Worm (Caenorhabditis elegans) whole organism, L4 larva: ENCODE measurements around the gene F57F5.3.

Experiments used
- F37D6.2 ChIP-seq: sonication (generic microtip); optimal IDR thresholded peaks from 2 replicates; lab custom pipeline; 2016; ENCODE audit warnings: mild to moderate bottlenecking, missing genetic modification characterization, missing compliant biosample characterization
- F44E2.7 ChIP-seq: fragments of 200-800 bp; sonication (Bioruptor generic); IDR thresholded peaks from 2 replicates; pipeline ENCODE4 v2.1.2; 2022; ENCODE audit warnings: missing genetic modification characterization, missing compliant biosample characterization
- F49E8.2 ChIP-seq: sonication (generic microtip); optimal IDR thresholded peaks from 2 replicates; lab custom pipeline; 2016; ENCODE audit warnings: missing compliant biosample characterization, mild to moderate bottlenecking, missing genetic modification characterization, borderline replicate concordance
- T20F7.1 ChIP-seq: fragments of 200-800 bp; sonication (Bioruptor generic); optimal IDR thresholded peaks from 2 replicates; lab custom pipeline; 2018; ENCODE audit warnings: mild to moderate bottlenecking, missing genetic modification characterization, missing compliant biosample characterization
- Y105C5A.15 ChIP-seq: fragments of 200-800 bp; sonication (Bioruptor generic); IDR thresholded peaks from 2 replicates; pipeline ENCODE4 v1.3.6; 2022; ENCODE audit warnings: missing genetic modification characterization, missing compliant biosample characterization
- ZK546.5 ChIP-seq, 2 experiments: sonication (generic microtip); optimal IDR thresholded peaks; 2 replicates each; lab custom pipeline; 2017; ENCODE audit warnings: missing biosample characterization in 2 of 2, missing genetic modification characterization in 2 of 2
- ceh-20 ChIP-seq: fragments of 200-800 bp; sonication (Bioruptor generic); IDR thresholded peaks from 2 replicates; pipeline ENCODE4 v1.3.6; 2022; ENCODE audit warnings: missing genetic modification reagents, missing genetic modification characterization, missing compliant biosample characterization
- ceh-28 ChIP-seq: fragments of 150-350 bp; optimal IDR thresholded peaks from 2 replicates; lab custom pipeline; 2014; ENCODE audit warnings: missing biosample characterization, missing genetic modification reagents, missing genetic modification characterization
- ceh-32 ChIP-seq: sonication (generic microtip); optimal IDR thresholded peaks from 2 replicates; lab custom pipeline; 2016; ENCODE audit warnings: mild to moderate bottlenecking, missing genetic modification characterization, missing compliant biosample characterization; ENCODE audit not compliant: poor library complexity
- ceh-82 ChIP-seq: sonication (generic microtip); optimal IDR thresholded peaks from 2 replicates; lab custom pipeline; 2017; ENCODE audit warnings: missing biosample characterization, missing genetic modification characterization
- ces-1 ChIP-seq: fragments of 150-350 bp; sonication (generic microtip); optimal IDR thresholded peaks from 4 replicates; lab custom pipeline; 2014; ENCODE audit warnings: missing biosample characterization, missing genetic modification reagents, missing genetic modification characterization
- cey-2 ChIP-seq: sonication (generic microtip); optimal IDR thresholded peaks from 3 replicates; lab custom pipeline; 2017; ENCODE audit warnings: missing genetic modification characterization, mild to moderate bottlenecking, missing compliant biosample characterization, antibody characterized with exemption, borderline replicate concordance; ENCODE audit not compliant: insufficient read depth
- ctbp-1 ChIP-seq: fragments of 200-800 bp; sonication (Bioruptor generic); IDR thresholded peaks from 2 replicates; pipeline ENCODE4 v1.3.6; 2022; ENCODE audit warnings: missing genetic modification reagents, missing genetic modification characterization, missing compliant biosample characterization
- daf-8 ChIP-seq: fragments of 200-800 bp; sonication (Bioruptor generic); IDR thresholded peaks from 2 replicates; pipeline ENCODE4 v1.3.6; 2022; ENCODE audit warnings: missing genetic modification characterization, missing compliant biosample characterization
- dmd-8 ChIP-seq: fragments of 200-800 bp; sonication (Bioruptor generic); IDR thresholded peaks from 2 replicates; pipeline ENCODE4 v1.3.6; 2022; ENCODE audit warnings: missing genetic modification characterization, missing compliant biosample characterization
- dmd-9 ChIP-seq: fragments of 200-800 bp; sonication (Bioruptor generic); IDR thresholded peaks from 2 replicates; pipeline ENCODE4 v1.3.6; 2022; ENCODE audit warnings: missing genetic modification reagents, missing genetic modification characterization, missing compliant biosample characterization
- dpl-1 ChIP-seq: fragments of 150-350 bp; optimal IDR thresholded peaks from 2 replicates; lab custom pipeline; 2014; ENCODE audit warnings: missing biosample characterization, missing genetic modification reagents, missing genetic modification characterization
- dve-1 ChIP-seq: sonication (generic microtip); optimal IDR thresholded peaks from 2 replicates; lab custom pipeline; 2017; ENCODE audit warnings: antibody characterized with exemption, mild to moderate bottlenecking, missing genetic modification characterization, missing compliant biosample characterization; ENCODE audit not compliant: insufficient read depth
- egl-43 ChIP-seq: fragments of 200-800 bp; sonication (Bioruptor generic); IDR thresholded peaks from 2 replicates; pipeline ENCODE4 v1.3.6; 2022; ENCODE audit warnings: missing genetic modification reagents, missing genetic modification characterization, missing compliant biosample characterization
- fkh-10 ChIP-seq: fragments of 150-350 bp; optimal IDR thresholded peaks from 2 replicates; lab custom pipeline; 2014; ENCODE audit warnings: missing biosample characterization, missing genetic modification reagents, missing genetic modification characterization
- gei-8 ChIP-seq: fragments of 200-800 bp; sonication (Bioruptor generic); optimal IDR thresholded peaks from 2 replicates; lab custom pipeline; 2018; ENCODE audit warnings: mild to moderate bottlenecking, missing genetic modification characterization, missing compliant biosample characterization
- hlh-11 ChIP-seq: fragments of 200-800 bp; sonication (Bioruptor generic); optimal IDR thresholded peaks from 2 replicates; lab custom pipeline; 2018; ENCODE audit warnings: mild to moderate bottlenecking, missing genetic modification characterization, missing compliant biosample characterization
- hlh-30 ChIP-seq: sonication (generic microtip); optimal IDR thresholded peaks from 2 replicates; lab custom pipeline; 2017; ENCODE audit warnings: antibody characterized with exemption, mild to moderate bottlenecking, missing genetic modification characterization, missing compliant biosample characterization; ENCODE audit not compliant: insufficient read depth
- jun-1 ChIP-seq: fragments of 150-350 bp; optimal IDR thresholded peaks from 2 replicates; lab custom pipeline; 2014; ENCODE audit warnings: missing biosample characterization, missing genetic modification reagents, missing genetic modification characterization
- lin-13 ChIP-seq: fragments of 150-350 bp; optimal IDR thresholded peaks from 2 replicates; lab custom pipeline; 2014; ENCODE audit warnings: missing biosample characterization, missing genetic modification reagents, missing genetic modification characterization
- lin-15B ChIP-seq: fragments of 150-350 bp; sonication (generic microtip); optimal IDR thresholded peaks from 3 replicates; lab custom pipeline; 2014; ENCODE audit warnings: missing biosample characterization, missing genetic modification characterization
- lin-29 ChIP-seq: fragments of 200-800 bp; sonication (Bioruptor generic); IDR thresholded peaks from 2 replicates; pipeline ENCODE4 v1.3.6; 2022; ENCODE audit warnings: missing genetic modification reagents, missing genetic modification characterization, missing compliant biosample characterization
- lin-38 ChIP-seq: fragments of 200-800 bp; sonication (Bioruptor generic); IDR thresholded peaks from 2 replicates; pipeline ENCODE4 v1.3.6; 2022; ENCODE audit warnings: missing genetic modification reagents, missing genetic modification characterization, missing compliant biosample characterization
- lir-3 ChIP-seq: sonication (generic microtip); optimal IDR thresholded peaks from 2 replicates; lab custom pipeline; 2016; ENCODE audit warnings: mild to moderate bottlenecking, missing genetic modification characterization, missing compliant biosample characterization
- lsy-2 ChIP-seq, 2 experiments: fragments of 150-350 bp in 1 of 2; sonication (generic microtip) in 1 of 2; optimal IDR thresholded peaks; 2 replicates each; lab custom pipeline; 2014 to 2017; ENCODE audit warnings: missing biosample characterization in 2 of 2, missing genetic modification characterization in 2 of 2
- nhr-10 ChIP-seq: fragments of 150-350 bp; optimal IDR thresholded peaks from 2 replicates; lab custom pipeline; 2014; ENCODE audit warnings: missing biosample characterization, missing genetic modification characterization
- nhr-11 ChIP-seq: fragments of 150-350 bp; optimal IDR thresholded peaks from 2 replicates; lab custom pipeline; 2014; ENCODE audit warnings: missing biosample characterization, missing genetic modification characterization
- nhr-25 ChIP-seq: sonication (generic microtip); optimal IDR thresholded peaks from 2 replicates; lab custom pipeline; 2017; ENCODE audit warnings: missing genetic modification characterization, mild to moderate bottlenecking, missing compliant biosample characterization, antibody characterized with exemption, moderate library complexity, borderline replicate concordance; ENCODE audit not compliant: insufficient read depth
- nhr-6 ChIP-seq: fragments of 150-350 bp; optimal IDR thresholded peaks from 2 replicates; lab custom pipeline; 2014; ENCODE audit warnings: missing biosample characterization, missing genetic modification characterization
- nhr-77 ChIP-seq: fragments of 150-350 bp; optimal IDR thresholded peaks from 2 replicates; lab custom pipeline; 2014; ENCODE audit warnings: missing biosample characterization, missing genetic modification characterization
- pha-4 ChIP-seq, 2 experiments: fragments of 150-350 bp in 1 of 2; fragments of 200-800 bp in 1 of 2; sonication (Bioruptor generic) in 1 of 2; IDR thresholded peaks in 1 of 2; optimal IDR thresholded peaks in 1 of 2; 2 replicates each; pipeline versions ENCODE4 v1.3.6 to Lab custom; 2014 to 2022; ENCODE audit warnings: missing genetic modification characterization in 2 of 2, missing genetic modification reagents in 2 of 2, missing biosample characterization in 1 of 2, missing compliant biosample characterization in 1 of 2
- rbr-2 ChIP-seq: sonication (generic microtip); optimal IDR thresholded peaks from 2 replicates; lab custom pipeline; 2016; ENCODE audit warnings: missing genotype, missing genetic modification characterization, missing compliant biosample characterization
- saeg-2 ChIP-seq: fragments of 200-800 bp; sonication (Bioruptor generic); IDR thresholded peaks from 2 replicates; pipeline ENCODE4 v1.3.6; 2022; ENCODE audit warnings: missing genetic modification reagents, missing genetic modification characterization, missing compliant biosample characterization
- sdz-12 ChIP-seq: fragments of 200-800 bp; sonication (Bioruptor generic); optimal IDR thresholded peaks from 2 replicates; lab custom pipeline; 2018; ENCODE audit warnings: mild to moderate bottlenecking, missing genetic modification characterization, missing compliant biosample characterization
- set-16 ChIP-seq: fragments of 200-800 bp; sonication (Bioruptor generic); IDR thresholded peaks from 2 replicates; pipeline ENCODE4 v1.3.6; 2022; ENCODE audit warnings: missing genetic modification reagents, missing genetic modification characterization, missing compliant biosample characterization
- spr-3 ChIP-seq: fragments of 200-800 bp; sonication (Bioruptor generic); optimal IDR thresholded peaks from 2 replicates; lab custom pipeline; 2018; ENCODE audit warnings: mild to moderate bottlenecking, missing genetic modification characterization, missing compliant biosample characterization
- unc-39 ChIP-seq: sonication (generic microtip); optimal IDR thresholded peaks from 2 replicates; lab custom pipeline; 2017; ENCODE audit warnings: missing biosample characterization, missing genetic modification characterization
- vab-7 ChIP-seq: fragments of 200-800 bp; sonication (Bioruptor generic); IDR thresholded peaks from 2 replicates; pipeline ENCODE4 v1.3.6; 2022; ENCODE audit warnings: missing genetic modification reagents, missing genetic modification characterization, missing compliant biosample characterization
- zag-1 ChIP-seq: fragments of 150-350 bp; optimal IDR thresholded peaks from 2 replicates; lab custom pipeline; 2014; ENCODE audit warnings: missing biosample characterization, missing genetic modification characterization
- zfp-2 ChIP-seq: sonication (generic microtip); optimal IDR thresholded peaks from 2 replicates; lab custom pipeline; 2016; ENCODE audit warnings: mild to moderate bottlenecking, missing genetic modification characterization, missing compliant biosample characterization
- ztf-11 ChIP-seq: fragments of 150-350 bp; optimal IDR thresholded peaks from 2 replicates; lab custom pipeline; 2014; ENCODE audit warnings: missing biosample characterization, missing genetic modification characterization

F57F5.3 gene

ce11 chrV:11989861-11990260, 16.5 kb downstream of the F57F5.3 start:
- TF ChIP-seq lsy-2 (tag; optimal IDR thresholded peaks at IDR 0.05; lab: Kevin White, UChicago), result peak in 1 of 2 experiments; percentile 43
- TF ChIP-seq nhr-6 (tag; lab: Kevin White, UChicago), result peak; percentile 81
- TF ChIP-seq gei-8 (GFP tag; lab: Kevin White, UChicago), result no peak
- no peak for TF ChIP-seq vab-7
- no peak for TF ChIP-seq pha-4 (GFP tag; IDR thresholded peaks at IDR 0.05; lab: Robert Waterston, UW)
- no peak for TF ChIP-seq pha-4 (tag; optimal IDR thresholded peaks at IDR 0.05; lab: Kevin White, UChicago)
- no peak for TF ChIP-seq ctbp-1 (GFP tag; lab: Robert Waterston, UW)
- no peak for TF ChIP-seq F37D6.2 (tag; lab: Kevin White, UChicago)
- peak; percentile 50 for TF ChIP-seq dve-1 (tag; lab: Kevin White, UChicago)
- TF ChIP-seq egl-43 (GFP tag; lab: Robert Waterston, UW), result no peak
- no peak for TF ChIP-seq F49E8.2 (tag; lab: Kevin White, UChicago)
- no peak for TF ChIP-seq rbr-2 (tag; lab: Kevin White, UChicago)
- no peak for TF ChIP-seq nhr-25 (tag; lab: Kevin White, UChicago)
- no peak for TF ChIP-seq zfp-2 (tag; lab: Kevin White, UChicago)
- TF ChIP-seq ceh-28 (tag; lab: Kevin White, UChicago), result no peak
- no peak for TF ChIP-seq spr-3 (GFP tag; lab: Kevin White, UChicago)
- no peak for TF ChIP-seq dpl-1 (GFP tag; lab: Kevin White, UChicago)
- TF ChIP-seq lin-15B (tag; lab: Kevin White, UChicago), result no peak
- no peak for TF ChIP-seq sdz-12 (GFP tag; lab: Kevin White, UChicago)
- no peak for TF ChIP-seq hlh-30 (tag; lab: Kevin White, UChicago)

DNA sequence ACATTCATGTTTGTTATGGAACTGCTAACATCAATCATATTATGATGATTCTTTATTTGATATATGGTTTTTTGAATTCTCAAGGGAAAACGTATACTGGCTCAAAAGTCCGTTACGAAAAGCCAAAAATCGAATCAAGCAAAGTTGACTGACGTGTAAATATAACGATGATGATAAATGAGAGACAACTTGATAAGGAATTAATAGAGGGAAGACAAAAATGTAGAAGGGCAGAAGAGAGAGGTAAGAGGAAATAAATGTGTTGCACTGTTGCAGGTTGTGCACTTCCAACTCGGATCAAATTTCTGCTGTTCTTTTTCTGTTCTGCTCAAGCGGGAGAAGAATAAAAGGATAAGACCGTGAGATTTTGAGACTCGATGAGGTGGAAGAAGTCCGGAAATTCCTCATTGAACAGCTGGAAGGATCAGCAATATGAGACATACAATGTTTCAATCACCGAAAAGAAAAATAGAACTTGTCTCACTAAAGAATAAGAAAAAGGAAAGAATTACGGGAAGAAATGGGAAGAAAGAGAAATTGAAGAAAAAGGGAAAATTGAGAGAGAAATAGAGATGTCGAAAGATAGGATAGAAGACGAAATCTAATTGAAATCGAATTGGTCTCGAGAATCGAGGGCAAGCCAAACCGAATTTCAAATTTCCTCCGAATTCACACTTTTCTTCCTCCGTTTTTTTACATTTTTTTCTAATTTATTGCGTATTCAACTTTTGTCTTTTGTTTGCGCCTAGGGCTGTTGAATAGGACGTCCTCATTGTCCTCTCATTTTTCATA, 20.1 kb downstream of the F57F5.3 start:
- TF ChIP-seq jun-1 (tag; lab: Kevin White, UChicago), result no peak
- TF ChIP-seq zag-1 (tag; lab: Kevin White, UChicago), result no peak
- TF ChIP-seq set-16 (GFP tag; lab: Robert Waterston, UW), result no peak
- peak; percentile 48 for TF ChIP-seq fkh-10 (GFP tag; lab: Kevin White, UChicago)
- TF ChIP-seq F49E8.2 (tag; lab: Kevin White, UChicago), result no peak
- TF ChIP-seq nhr-6 (tag; lab: Kevin White, UChicago), result peak; percentile 65
- no peak for TF ChIP-seq ztf-11 (tag; lab: Kevin White, UChicago)
- TF ChIP-seq ceh-32, result no peak
- TF ChIP-seq nhr-11 (tag; lab: Kevin White, UChicago), result no peak
- TF ChIP-seq dpl-1 (GFP tag; lab: Kevin White, UChicago), result peak; percentile 4
- TF ChIP-seq Y105C5A.15, result no peak
- no peak for TF ChIP-seq ceh-28 (tag; lab: Kevin White, UChicago)
- TF ChIP-seq hlh-30 (tag; lab: Kevin White, UChicago), result no peak
- no peak for TF ChIP-seq nhr-77 (tag; lab: Kevin White, UChicago)
- no peak for TF ChIP-seq vab-7
- no peak for TF ChIP-seq ceh-82 (tag; lab: Kevin White, UChicago)
- TF ChIP-seq dmd-8, result no peak
- no peak for TF ChIP-seq unc-39 (tag; lab: Kevin White, UChicago)
- TF ChIP-seq F44E2.7 (GFP tag; lab: Robert Waterston, UW), result no peak
- no peak for TF ChIP-seq lin-13
- peak; percentile 62 for TF ChIP-seq ces-1
- no peak for TF ChIP-seq T20F7.1 (GFP tag; lab: Kevin White, UChicago)
- no peak for TF ChIP-seq spr-3 (GFP tag; lab: Kevin White, UChicago)
- no peak for TF ChIP-seq saeg-2
- TF ChIP-seq ceh-20, result peak; percentile 69
- no peak for TF ChIP-seq dmd-9 (GFP tag; lab: Robert Waterston, UW)
- TF ChIP-seq daf-8 (GFP tag; lab: Robert Waterston, UW), result no peak
- TF ChIP-seq hlh-11 (tag; lab: Kevin White, UChicago), result peak; percentile 0
- no peak for TF ChIP-seq nhr-10 (tag; lab: Kevin White, UChicago)
- no peak for TF ChIP-seq lin-29 (GFP tag; lab: Robert Waterston, UW)
- TF ChIP-seq cey-2 (tag; lab: Kevin White, UChicago), result no peak
- TF ChIP-seq lin-38, result no peak
- no peak for TF ChIP-seq ZK546.5 (tag; optimal IDR thresholded peaks at IDR 0.05; lab: Kevin White, UChicago)
- TF ChIP-seq lir-3 (tag; lab: Kevin White, UChicago), result no peak
